Fruit fly (Drosophila melanogaster) whole organism, embryonic: ENCODE results near the gene slif.

ENCODE experiments used
- Bdp1 ChIP-seq: fragments of 200-800 bp; sonication (Bioruptor generic); optimal IDR thresholded peaks from 3 replicates; lab custom pipeline; 2016; ENCODE audit warnings: missing biosample characterization, missing genetic modification characterization
- CG10274 ChIP-seq: fragments of 200-800 bp; sonication (Bioruptor generic); optimal IDR thresholded peaks from 3 replicates; lab custom pipeline; 2017; ENCODE audit warnings: missing biosample characterization, mild to moderate bottlenecking, missing genetic modification characterization
- CG10321 ChIP-seq: fragments of 200-800 bp; sonication (Bioruptor generic); IDR thresholded peaks from 2 replicates; pipeline ENCODE4 v1.3.6; 2022; ENCODE audit warnings: missing biosample characterization, missing genetic modification characterization
- CG14014 ChIP-seq: fragments of 200-800 bp; sonication (Bioruptor generic); IDR thresholded peaks from 2 replicates; pipeline ENCODE4 v1.3.6; 2022; ENCODE audit warnings: missing biosample characterization, missing genetic modification characterization
- CG14667 ChIP-seq: fragments of 200-800 bp; sonication (Bioruptor generic); IDR thresholded peaks from 2 replicates; pipeline ENCODE4 v1.3.6; 2022; ENCODE audit warnings: missing biosample characterization, missing genetic modification characterization
- CG16863 ChIP-seq: fragments of 200-800 bp; sonication (Bioruptor generic); optimal IDR thresholded peaks from 3 replicates; lab custom pipeline; 2016; ENCODE audit warnings: missing biosample characterization, missing genetic modification characterization
- CG1832 ChIP-seq: fragments of 200-800 bp; sonication (Bioruptor generic); optimal IDR thresholded peaks from 2 replicates; lab custom pipeline; 2017; ENCODE audit warnings: missing biosample characterization, mild to moderate bottlenecking, missing genetic modification characterization, inconsistent platforms
- CG2120 ChIP-seq: fragments of 200-800 bp; sonication (Bioruptor generic); optimal IDR thresholded peaks from 3 replicates; lab custom pipeline; 2016; ENCODE audit warnings: missing biosample characterization, missing genetic modification characterization
- CG2889 ChIP-seq: fragments of 200-800 bp; sonication (Bioruptor generic); IDR thresholded peaks from 3 replicates; pipeline ENCODE4 v1.3.6; 2022; ENCODE audit warnings: missing biosample characterization, missing genetic modification characterization
- CG32532 ChIP-seq: fragments of 200-800 bp; sonication (Bioruptor generic); IDR thresholded peaks from 2 replicates; pipeline ENCODE4 v1.3.6; 2022; ENCODE audit warnings: missing biosample characterization, missing genetic modification characterization
- CG3726 ChIP-seq: fragments of 200-800 bp; sonication (Bioruptor generic); IDR thresholded peaks from 3 replicates; pipeline ENCODE4, ENCODE4 v1.3.6; 2022; ENCODE audit warnings: missing biosample characterization, missing genetic modification characterization
- CG4328 ChIP-seq: fragments of 200-800 bp; sonication (Bioruptor generic); optimal IDR thresholded peaks from 3 replicates; lab custom pipeline; 2017; ENCODE audit warnings: missing biosample characterization, missing genetic modification reagents, missing genetic modification characterization
- CG5953 ChIP-seq: fragments of 200-800 bp; sonication (Bioruptor generic); IDR thresholded peaks from 2 replicates; pipeline ENCODE4 v1.3.6; 2022; ENCODE audit warnings: missing biosample characterization, missing genetic modification characterization
- CG6254 ChIP-seq: fragments of 200-800 bp; sonication (Bioruptor generic); optimal IDR thresholded peaks from 3 replicates; lab custom pipeline; 2017; ENCODE audit warnings: mild to moderate bottlenecking, missing biosample characterization, missing genetic modification reagents, missing genetic modification characterization
- CG7786 ChIP-seq: fragments of 200-800 bp; sonication (Bioruptor generic); optimal IDR thresholded peaks from 2 replicates; lab custom pipeline; 2016; ENCODE audit warnings: missing biosample characterization, missing genetic modification characterization
- CG7963 ChIP-seq: fragments of 200-800 bp; sonication (Bioruptor generic); IDR thresholded peaks from 3 replicates; pipeline ENCODE4 v1.3.6; 2022; ENCODE audit warnings: missing biosample characterization, missing genetic modification characterization; ENCODE audit not compliant: partially characterized antibody
- CG8765 ChIP-seq: fragments of 200-800 bp; sonication (Bioruptor generic); IDR thresholded peaks from 2 replicates; pipeline ENCODE4 v1.3.6; 2022; ENCODE audit warnings: missing biosample characterization, missing genetic modification characterization
- Dad ChIP-seq: fragments of 200-800 bp; sonication (Bioruptor generic); optimal IDR thresholded peaks from 3 replicates; lab custom pipeline; 2016; ENCODE audit warnings: missing biosample characterization, missing genetic modification characterization
- Dbx ChIP-seq: fragments of 200-800 bp; sonication (Bioruptor generic); IDR thresholded peaks from 3 replicates; pipeline ENCODE4 v1.3.6; 2022; ENCODE audit warnings: missing biosample characterization, missing genetic modification characterization
- Deaf1 ChIP-seq: fragments of 200-800 bp; optimal IDR thresholded peaks from 3 replicates; lab custom pipeline; 2019; ENCODE audit warnings: missing biosample characterization, mild to moderate bottlenecking, missing genetic modification characterization, moderate library complexity
- Ets97D ChIP-seq: fragments of 200-800 bp; sonication (Bioruptor generic); optimal IDR thresholded peaks from 3 replicates; lab custom pipeline; 2016; ENCODE audit warnings: missing biosample characterization, missing genetic modification characterization
- GATAe ChIP-seq: fragments of 200-800 bp; sonication (Bioruptor generic); conservative IDR thresholded peaks from 2 replicates; pipeline ENCODE4 v1.3.6; 2022; ENCODE audit warnings: missing biosample characterization, missing genetic modification characterization
- Med ChIP-seq: fragments of 200-800 bp; sonication (Bioruptor generic); peaks from one replicate; lab custom pipeline; 2016; ENCODE audit warnings: missing biosample characterization, missing genetic modification characterization, mild to moderate bottlenecking, inconsistent platforms, moderate library complexity
- Vsx1 ChIP-seq: fragments of 200-800 bp; sonication (Bioruptor generic); optimal IDR thresholded peaks from 2 replicates; lab custom pipeline; 2017; ENCODE audit warnings: missing biosample characterization, mild to moderate bottlenecking, missing genetic modification characterization, missing genetic modification reagents
- ap ChIP-seq: fragments of 200-800 bp; sonication (Bioruptor generic); IDR thresholded peaks from 2 replicates; pipeline ENCODE4 v1.3.6; 2022; ENCODE audit warnings: missing biosample characterization, missing genetic modification characterization
- ara ChIP-seq: fragments of 200-800 bp; sonication (Bioruptor generic); IDR thresholded peaks from 2 replicates; pipeline ENCODE4 v1.3.6; 2022; ENCODE audit warnings: missing biosample characterization, missing genetic modification characterization
- bab2 ChIP-seq: fragments of 200-800 bp; sonication (Bioruptor generic); optimal IDR thresholded peaks from 2 replicates; lab custom pipeline; 2016; ENCODE audit warnings: missing biosample characterization, missing genetic modification characterization
- bbx ChIP-seq: fragments of 200-800 bp; sonication (Bioruptor generic); IDR thresholded peaks from 2 replicates; pipeline ENCODE4 v1.3.6; 2022; ENCODE audit warnings: missing biosample characterization, missing genetic modification characterization; ENCODE audit not compliant: partially characterized antibody
- chinmo ChIP-seq: fragments of 200-800 bp; sonication (Bioruptor generic); IDR thresholded peaks from 4 replicates; pipeline ENCODE4 v1.3.6; 2022; ENCODE audit warnings: missing biosample characterization, missing genetic modification characterization; ENCODE audit not compliant: partially characterized antibody
- ci ChIP-seq: fragments of 200-800 bp; sonication (Bioruptor generic); IDR thresholded peaks from 3 replicates; pipeline ENCODE4 v1.3.6; 2022; ENCODE audit warnings: missing biosample characterization, missing genetic modification characterization
- disco-r ChIP-seq: fragments of 200-800 bp; sonication (Bioruptor generic); optimal IDR thresholded peaks from 2 replicates; lab custom pipeline; 2016; ENCODE audit warnings: missing biosample characterization, missing genetic modification characterization
- ewg ChIP-seq: fragments of 200-800 bp; sonication (Bioruptor generic); optimal IDR thresholded peaks from 3 replicates; lab custom pipeline; 2017; ENCODE audit warnings: mild to moderate bottlenecking, missing biosample characterization, missing genetic modification reagents, missing genetic modification characterization
- exex ChIP-seq: fragments of 200-800 bp; sonication (Bioruptor generic); optimal IDR thresholded peaks from 4 replicates; lab custom pipeline; 2018; ENCODE audit warnings: missing biosample characterization, mild to moderate bottlenecking, missing genetic modification characterization, moderate library complexity
- gfzf ChIP-seq: fragments of 200-800 bp; sonication (Bioruptor generic); optimal IDR thresholded peaks from 2 replicates; lab custom pipeline; 2016; ENCODE audit warnings: missing biosample characterization, mild to moderate bottlenecking, missing genetic modification characterization, moderate library complexity
- grau ChIP-seq: fragments of 200-800 bp; optimal IDR thresholded peaks from 3 replicates; lab custom pipeline; 2019; ENCODE audit warnings: missing biosample characterization, mild to moderate bottlenecking, missing genetic modification characterization, moderate library complexity
- lbe ChIP-seq: fragments of 200-800 bp; sonication (Bioruptor generic); optimal IDR thresholded peaks from 2 replicates; lab custom pipeline; 2016; ENCODE audit warnings: missing biosample characterization, mild to moderate bottlenecking, missing genetic modification characterization
- mam ChIP-seq: fragments of 200-800 bp; sonication (Bioruptor generic); optimal IDR thresholded peaks from 3 replicates; lab custom pipeline; 2016; ENCODE audit warnings: missing biosample characterization, missing genetic modification characterization
- nau ChIP-seq: fragments of 200-800 bp; sonication (Bioruptor generic); optimal IDR thresholded peaks from 3 replicates; lab custom pipeline; 2017; ENCODE audit warnings: missing biosample characterization, mild to moderate bottlenecking, missing genetic modification characterization, missing genetic modification reagents
- nom ChIP-seq: fragments of 200-800 bp; sonication (Bioruptor generic); optimal IDR thresholded peaks from 2 replicates; lab custom pipeline; 2017; ENCODE audit warnings: missing biosample characterization, missing genetic modification characterization, mild to moderate bottlenecking, moderate library complexity, missing genetic modification reagents
- pfk ChIP-seq: fragments of 200-800 bp; sonication (Bioruptor generic); optimal IDR thresholded peaks from 2 replicates; lab custom pipeline; 2018; ENCODE audit warnings: missing biosample characterization, mild to moderate bottlenecking, missing genetic modification characterization, moderate library complexity
- salm ChIP-seq: fragments of 200-800 bp; sonication (Bioruptor generic); optimal IDR thresholded peaks from 2 replicates; lab custom pipeline; 2018; ENCODE audit warnings: missing biosample characterization, mild to moderate bottlenecking, missing genetic modification characterization
- scrt ChIP-seq: fragments of 200-800 bp; sonication (Bioruptor generic); optimal IDR thresholded peaks from 2 replicates; lab custom pipeline; 2018; ENCODE audit warnings: missing biosample characterization, mild to moderate bottlenecking, missing genetic modification characterization, moderate library complexity
- sens ChIP-seq: fragments of 200-800 bp; sonication (Bioruptor generic); peaks from one replicate; lab custom pipeline; 2016; ENCODE audit warnings: missing biosample characterization, missing genetic modification characterization
- seq ChIP-seq: fragments of 200-800 bp; sonication (Bioruptor generic); IDR thresholded peaks from 2 replicates; pipeline ENCODE4 v1.3.6; 2022; ENCODE audit warnings: missing biosample characterization, missing genetic modification characterization
- tna ChIP-seq: fragments of 200-800 bp; sonication (Bioruptor generic); IDR thresholded peaks from 2 replicates; pipeline ENCODE4 v1.3.6; 2022; ENCODE audit warnings: missing biosample characterization, missing genetic modification characterization; ENCODE audit not compliant: partially characterized antibody
- trem ChIP-seq: fragments of 200-800 bp; optimal IDR thresholded peaks from 3 replicates; lab custom pipeline; 2019; ENCODE audit warnings: missing biosample characterization, mild to moderate bottlenecking, missing genetic modification characterization, moderate library complexity
- ttk ChIP-seq: fragments of 200-800 bp; sonication (Bioruptor generic); IDR thresholded peaks from 2 replicates; pipeline ENCODE4 v2.1.2; 2022; ENCODE audit warnings: missing biosample characterization, missing genetic modification characterization
- tx ChIP-seq: fragments of 200-800 bp; sonication (Bioruptor generic); optimal IDR thresholded peaks from 2 replicates; lab custom pipeline; 2016; ENCODE audit warnings: missing biosample characterization, missing genetic modification characterization
- vvl ChIP-seq: fragments of 200-800 bp; sonication (Bioruptor generic); IDR thresholded peaks from 2 replicates; pipeline ENCODE4 v1.3.6; 2022; ENCODE audit warnings: missing biosample characterization, missing genetic modification characterization
- wek ChIP-seq: fragments of 200-800 bp; sonication (Bioruptor generic); optimal IDR thresholded peaks from 3 replicates; lab custom pipeline; 2018; ENCODE audit warnings: missing biosample characterization, mild to moderate bottlenecking, missing genetic modification characterization, moderate library complexity
- zen2 ChIP-seq: fragments of 200-800 bp; sonication (Bioruptor generic); IDR thresholded peaks from 3 replicates; pipeline ENCODE4 v1.3.6; 2022; ENCODE audit warnings: missing biosample characterization, missing genetic modification characterization; ENCODE audit not compliant: partially characterized antibody
- zf30C ChIP-seq: fragments of 200-800 bp; sonication (Bioruptor generic); optimal IDR thresholded peaks from 3 replicates; lab custom pipeline; 2018; ENCODE audit warnings: missing biosample characterization, mild to moderate bottlenecking, missing genetic modification characterization
- zfh2 ChIP-seq: fragments of 200-800 bp; sonication (Bioruptor generic); optimal IDR thresholded peaks from 2 replicates; lab custom pipeline; 2016; ENCODE audit warnings: missing biosample characterization, missing genetic modification characterization

slif gene

DNA sequence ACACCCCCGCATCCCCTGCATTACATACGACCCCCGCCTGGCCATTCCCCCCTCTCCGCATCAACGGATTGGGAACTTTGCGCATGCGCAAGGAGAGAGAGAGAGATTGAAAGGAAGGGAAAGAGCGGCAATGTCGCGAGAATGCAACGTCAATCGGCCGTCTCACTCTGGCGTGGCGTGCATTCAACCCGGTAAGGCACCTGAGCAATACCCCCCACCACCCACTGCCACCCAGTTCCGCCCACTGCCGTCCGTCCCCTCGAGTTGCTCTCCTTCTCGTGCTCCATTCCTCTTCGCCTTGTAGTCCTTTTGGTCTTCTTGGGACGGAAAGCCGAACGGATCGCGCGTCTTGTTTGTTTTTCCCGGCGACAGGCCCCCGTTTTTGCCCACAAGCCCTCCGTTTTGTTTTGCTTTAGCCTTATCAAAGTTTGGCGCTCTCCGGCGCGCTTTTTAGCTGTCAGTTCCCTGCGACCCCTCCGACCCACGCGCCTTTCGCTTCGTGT lies 41.1 kb upstream of the slif start (continued):
- TF ChIP-seq wek (GFP tag; lab: Kevin White, UChicago) (no peak), CG7786 (GFP tag; lab: Kevin White, UChicago) (no peak), CG5953 (GFP tag; lab: Robert Waterston, UW) (no peak), ewg (GFP tag; lab: Kevin White, UChicago) (peak; percentile 94), CG1832 (peak; percentile 20), CG6254 (peak; percentile 29), nau (GFP tag; lab: Kevin White, UChicago) (no peak), nom (GFP tag; lab: Kevin White, UChicago) (peak; percentile 86), CG14667 (no peak), GATAe (GFP tag; lab: Robert Waterston, UW) (0 out of 2 replicates have a peak, but pooled peaks have one; percentile 21), grau (no peak), tx (no peak), zf30C (no peak), salm (no peak), lbe (GFP tag; lab: Kevin White, UChicago) (peak; percentile 45), seq (GFP tag; lab: Robert Waterston, UW) (no peak), pfk (no peak), disco-r (GFP tag; lab: Kevin White, UChicago) (no peak), sens (GFP tag; lab: Kevin White, UChicago) (peak; percentile 14), ci (GFP tag; lab: Robert Waterston, UW) (0 out of 3 replicates have a peak, but pooled peaks have one; percentile 24), Vsx1 (GFP tag; lab: Kevin White, UChicago) (no peak), Dad (GFP tag; lab: Kevin White, UChicago) (no peak), chinmo (GFP tag; lab: Robert Waterston, UW) (0 out of 4 replicates have a peak, but pooled peaks have one; percentile 67), CG10274 (GFP tag; lab: Kevin White, UChicago) (no peak), CG2889 (GFP tag; lab: Robert Waterston, UW) (no peak), CG32532 (GFP tag; lab: Robert Waterston, UW) (0 out of 2 replicates have a peak, but pooled peaks have one; percentile 4), Ets97D (GFP tag; lab: Kevin White, UChicago) (no peak), zen2 (0 out of 3 replicates have a peak, but pooled peaks have one; percentile 6), CG14014 (no peak), trem (tag; lab: Kevin White, UChicago) (no peak), Deaf1 (tag; lab: Kevin White, UChicago) (peak; percentile 61), scrt (GFP tag; lab: Kevin White, UChicago) (peak; percentile 45), ara (0 out of 2 replicates have a peak, but pooled peaks have one; percentile 9), mam (GFP tag; lab: Kevin White, UChicago) (no peak), ap (GFP tag; lab: Robert Waterston, UW) (no peak), CG10321 (0 out of 2 replicates have a peak, but pooled peaks have one; percentile 33), Dbx (GFP tag; lab: Robert Waterston, UW) (0 out of 3 replicates have a peak, but pooled peaks have one; percentile 12), ttk (GFP tag; lab: Robert Waterston, UW) (0 out of 2 replicates have a peak, but pooled peaks have one; percentile 21), Bdp1 (GFP tag; lab: Kevin White, UChicago) (no peak)
- TF ChIP-seq, all 482 proteins: peak for 24

DNA sequence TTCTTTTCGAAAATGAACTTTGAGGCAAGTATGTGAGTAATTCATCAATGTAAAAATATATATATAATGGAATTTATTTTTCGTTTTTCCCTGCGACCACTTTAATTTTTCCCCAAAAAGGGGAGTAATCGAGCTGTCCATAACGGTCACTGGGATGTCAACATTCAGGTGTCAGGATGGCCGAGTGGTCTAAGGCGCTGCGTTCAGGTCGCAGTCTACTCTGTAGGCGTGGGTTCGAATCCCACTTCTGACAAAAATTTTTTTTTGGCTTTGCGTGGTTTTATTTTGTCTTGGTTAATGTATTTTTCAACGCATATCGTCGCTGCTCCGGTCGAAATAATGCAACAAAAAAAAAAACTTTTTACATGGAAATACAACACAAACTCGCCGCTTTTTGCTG lies 37.8 kb upstream of the slif start:
- TF ChIP-seq exex (tag; lab: Kevin White, UChicago) = no peak
- TF ChIP-seq vvl (GFP tag; lab: Robert Waterston, UW) = no peak
- peak; percentile 69 for TF ChIP-seq tna
- no peak for TF ChIP-seq bab2 (GFP tag; lab: Kevin White, UChicago)
- TF ChIP-seq Med = peak; percentile 21
- TF ChIP-seq bbx = peak; percentile 77
- TF ChIP-seq CG8765 (GFP tag; lab: Robert Waterston, UW) = no peak
- peak; percentile 75 for TF ChIP-seq CG7963
- no peak for TF ChIP-seq CG2120 (GFP tag; lab: Kevin White, UChicago)
- TF ChIP-seq CG3726 (GFP tag; lab: Robert Waterston, UW) = no peak
- no peak for TF ChIP-seq zfh2 (GFP tag; lab: Kevin White, UChicago)
- TF ChIP-seq CG16863 (GFP tag; lab: Kevin White, UChicago) = no peak
- no peak for TF ChIP-seq gfzf (GFP tag; lab: Kevin White, UChicago)
- no peak for TF ChIP-seq CG4328 (GFP tag; lab: Kevin White, UChicago)
